Fruit fly (Drosophila melanogaster): ENCODE results near the gene t-Grip91.

The t-Grip91 gene

DNA sequence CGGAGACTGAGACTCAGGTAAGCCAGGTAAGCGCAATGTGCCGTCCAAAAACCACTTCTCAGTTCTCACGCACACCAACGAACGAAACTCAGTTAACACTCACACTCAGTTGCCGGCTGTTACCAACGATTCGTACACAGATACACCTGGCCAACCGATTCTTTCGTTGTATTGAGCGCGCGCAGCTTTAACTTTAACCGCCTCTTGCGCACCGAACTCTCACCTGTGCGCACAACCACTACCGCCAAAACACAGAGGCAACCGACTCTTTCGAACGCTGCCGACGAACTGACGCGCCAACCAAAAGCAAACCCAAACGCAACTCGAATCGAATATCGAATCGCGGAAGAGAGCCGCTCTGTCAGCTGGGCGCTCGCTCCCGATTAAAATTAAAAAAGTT is 21.4 kb upstream of the t-Grip91 start, which contains the start of gene Gli (continued):
- TF ChIP-seq B-H2 (GFP tag; optimal IDR thresholded peaks at IDR 0.05) (peak; percentile 53), lilli (GFP tag; optimal IDR thresholded peaks at IDR 0.05) (no peak), B-H1 (GFP tag; IDR thresholded peaks at IDR 0.05) (no peak; the same call in 2 of the 3 replicates), usp (GFP tag; optimal IDR thresholded peaks at IDR 0.05) (no peak), sim (GFP tag; IDR thresholded peaks at IDR 0.05) (peak; percentile 43; the same call in 1 of the 2 replicates), chinmo (GFP tag; IDR thresholded peaks at IDR 0.05; ENCODE audit: partially characterized antibody) (peak; percentile 98), da (GFP tag; optimal IDR thresholded peaks at IDR 0.05) (no peak), CG2120 (GFP tag; optimal IDR thresholded peaks at IDR 0.05) (peak; percentile 1), Poxn (GFP tag; IDR thresholded peaks at IDR 0.05) (no peak), zen2 (GFP tag; IDR thresholded peaks at IDR 0.05; ENCODE audit: partially characterized antibody) (0 out of 3 replicates have a peak, but pooled peaks have one; percentile 36), bowl (GFP tag; IDR thresholded peaks at IDR 0.05) (no peak), CG10209 (GFP tag; optimal IDR thresholded peaks at IDR 0.05) (no peak), Atf-2 (GFP tag; optimal IDR thresholded peaks at IDR 0.05) (no peak), twi (tag; optimal IDR thresholded peaks at IDR 0.05) (no peak), Dref (GFP tag; IDR thresholded peaks at IDR 0.05) (0 out of 2 replicates have a peak, but pooled peaks have one; percentile 33), CG11085 (GFP tag; IDR thresholded peaks at IDR 0.05) (no peak), CG4424 (GFP tag; optimal IDR thresholded peaks at IDR 0.05) (no peak), CG4820 (GFP tag; optimal IDR thresholded peaks at IDR 0.05) (no peak), al (GFP tag; IDR thresholded peaks at IDR 0.05) (no peak), zfh2 (GFP tag; optimal IDR thresholded peaks at IDR 0.05) (no peak), CG15601 (tag; optimal IDR thresholded peaks at IDR 0.05) (no peak), CG33557 (GFP tag; optimal IDR thresholded peaks at IDR 0.05) (no peak), nmo (GFP tag; optimal IDR thresholded peaks at IDR 0.05) (no peak), Dad (GFP tag; optimal IDR thresholded peaks at IDR 0.05) (peak; percentile 19), Rfx (GFP tag; IDR thresholded peaks at IDR 0.05) (peak; percentile 53; the same call in 1 of the 2 replicates), sens (GFP tag) (peak; percentile 64), ken (GFP tag; IDR thresholded peaks at IDR 0.05) (peak; percentile 54; the same call in 1 of the 3 replicates), Xrp1 (GFP tag; IDR thresholded peaks at IDR 0.05) (peak; percentile 40; the same call in 1 of the 2 replicates), CG8089 (GFP tag; optimal IDR thresholded peaks at IDR 0.05) (no peak), tll (GFP tag; optimal IDR thresholded peaks at IDR 0.05) (no peak), HmgZ (tag; optimal IDR thresholded peaks at IDR 0.05) (peak; percentile 68), pum (GFP tag; optimal IDR thresholded peaks at IDR 0.05) (peak; percentile 9), repo (GFP tag; optimal IDR thresholded peaks at IDR 0.05) (no peak), CG13123 (GFP tag; optimal IDR thresholded peaks at IDR 0.05) (no peak), Eip74EF (GFP tag; optimal IDR thresholded peaks at IDR 0.05) (peak in 1 of 2 experiments; percentile 48), fd64A (GFP tag; optimal IDR thresholded peaks at IDR 0.05) (no peak), CG2875 (GFP tag; optimal IDR thresholded peaks at IDR 0.05) (no peak), CG7963 (GFP tag; IDR thresholded peaks at IDR 0.05; ENCODE audit: partially characterized antibody) (peak; percentile 48; the same call in 1 of the 3 replicates), sr (GFP tag; IDR thresholded peaks at IDR 0.05) (peak; percentile 51; the same call in 1 of the 3 replicates), Vsx1 (GFP tag; optimal IDR thresholded peaks at IDR 0.05) (no peak), wor (GFP tag; IDR thresholded peaks at IDR 0.05) (no peak), HLH54F (GFP tag; optimal IDR thresholded peaks at IDR 0.05) (no peak), tap (tag; optimal IDR thresholded peaks at IDR 0.05) (peak; percentile 38), CG2712 (tag; optimal IDR thresholded peaks at IDR 0.05) (peak; percentile 4), CG3281 (GFP tag; optimal IDR thresholded peaks at IDR 0.05) (no peak), CG9727 (GFP tag; optimal IDR thresholded peaks at IDR 0.05) (no peak), lab (GFP tag; optimal IDR thresholded peaks at IDR 0.05) (no peak), cad (GFP tag; optimal IDR thresholded peaks at IDR 0.05) (no peak), CG14014 (GFP tag; IDR thresholded peaks at IDR 0.05) (0 out of 2 replicates have a peak, but pooled peaks have one; percentile 12), CG2129 (GFP tag; IDR thresholded peaks at IDR 0.05; ENCODE audit: partially characterized antibody) (no peak), CG9797 (GFP tag; optimal IDR thresholded peaks at IDR 0.05) (no peak)
